Worm (Caenorhabditis elegans) whole organism, young adult: ENCODE measurements around the gene dnsn-1.
A peak's percentile ranks its signal among the peaks of the same experiment; 100 is the strongest.

Source experiments
- D2030.7 ChIP-seq: fragments of 200-800 bp; sonication (Bioruptor generic); IDR thresholded peaks from 2 replicates; pipeline ENCODE4 v1.3.6; 2022; ENCODE audit warnings: missing genetic modification reagents, missing genetic modification characterization, missing compliant biosample characterization
- F22D6.2 ChIP-seq: sonication (generic microtip); optimal IDR thresholded peaks from 2 replicates; lab custom pipeline; 2016; ENCODE audit warnings: mild to moderate bottlenecking, missing genetic modification characterization, missing compliant biosample characterization
- F23B12.7 ChIP-seq: sonication (generic microtip); optimal IDR thresholded peaks from 2 replicates; lab custom pipeline; 2017; ENCODE audit warnings: missing genetic modification characterization, mild to moderate bottlenecking, missing compliant biosample characterization, antibody characterized with exemption, moderate library complexity; ENCODE audit not compliant: insufficient read depth
- F39B2.1 ChIP-seq: fragments of 200-800 bp; sonication (Bioruptor generic); IDR thresholded peaks from 2 replicates; pipeline ENCODE4 v1.3.6; 2022; ENCODE audit warnings: missing genetic modification reagents, missing genetic modification characterization, missing compliant biosample characterization
- F52B5.7 ChIP-seq: sonication (generic microtip); optimal IDR thresholded peaks from 2 replicates; lab custom pipeline; 2016; ENCODE audit warnings: mild to moderate bottlenecking, missing genetic modification characterization, missing compliant biosample characterization
- F57A8.1 ChIP-seq: fragments of 200-800 bp; sonication (Bioruptor generic); optimal IDR thresholded peaks from 2 replicates; lab custom pipeline; 2018; ENCODE audit warnings: mild to moderate bottlenecking, missing genetic modification characterization, moderate library complexity, missing compliant biosample characterization
- T07F8.4 ChIP-seq: sonication (generic microtip); optimal IDR thresholded peaks from 2 replicates; lab custom pipeline; 2016; ENCODE audit warnings: mild to moderate bottlenecking, missing genetic modification characterization, moderate library complexity, missing compliant biosample characterization
- Y53F4B.3 ChIP-seq: fragments of 200-800 bp; sonication (Bioruptor generic); IDR thresholded peaks from 2 replicates; pipeline ENCODE4 v1.3.6; 2022; ENCODE audit warnings: missing genetic modification reagents, missing genetic modification characterization, missing compliant biosample characterization
- akir-1 ChIP-seq: fragments of 200-800 bp; sonication (Bioruptor generic); optimal IDR thresholded peaks from 2 replicates; lab custom pipeline; 2018; ENCODE audit warnings: mild to moderate bottlenecking, missing genetic modification characterization, moderate library complexity, missing compliant biosample characterization
- aptf-2 ChIP-seq: fragments of 200-800 bp; sonication (Bioruptor generic); conservative IDR thresholded peaks from 2 replicates; pipeline ENCODE4 v1.3.6; 2022; ENCODE audit warnings: missing genetic modification reagents, missing genetic modification characterization, missing compliant biosample characterization
- aptf-3 ChIP-seq: fragments of 200-800 bp; sonication (Bioruptor generic); IDR thresholded peaks from 2 replicates; pipeline ENCODE4 v1.3.6; 2022; ENCODE audit warnings: missing genetic modification characterization, missing compliant biosample characterization
- attf-5 ChIP-seq: fragments of 200-800 bp; sonication (Bioruptor generic); optimal IDR thresholded peaks from 2 replicates; lab custom pipeline; 2018; ENCODE audit warnings: mild to moderate bottlenecking, missing genetic modification characterization, missing compliant biosample characterization
- attf-6 ChIP-seq: fragments of 200-800 bp; sonication (Bioruptor generic); IDR thresholded peaks from 2 replicates; pipeline ENCODE4 v1.3.6; 2022; ENCODE audit warnings: missing genetic modification reagents, missing genetic modification characterization, missing compliant biosample characterization
- bed-1 ChIP-seq: fragments of 200-800 bp; sonication (Bioruptor generic); IDR thresholded peaks from 2 replicates; pipeline ENCODE4 v1.3.6; 2022; ENCODE audit warnings: missing genetic modification reagents, missing genetic modification characterization, missing compliant biosample characterization
- bed-2 ChIP-seq: fragments of 200-800 bp; sonication (Bioruptor generic); IDR thresholded peaks from 2 replicates; pipeline ENCODE4 v1.3.6; 2022; ENCODE audit warnings: missing genetic modification reagents, missing genetic modification characterization, missing compliant biosample characterization
- ceh-27 ChIP-seq: fragments of 200-800 bp; sonication (Bioruptor generic); optimal IDR thresholded peaks from 2 replicates; lab custom pipeline; 2018; ENCODE audit warnings: mild to moderate bottlenecking, missing genetic modification characterization, moderate library complexity, missing compliant biosample characterization
- ceh-79 ChIP-seq: sonication (generic microtip); optimal IDR thresholded peaks from 2 replicates; lab custom pipeline; 2017; ENCODE audit warnings: mild to moderate bottlenecking, missing genetic modification characterization, missing compliant biosample characterization
- die-1 ChIP-seq: sonication (generic microtip); optimal IDR thresholded peaks from 2 replicates; lab custom pipeline; 2016; ENCODE audit warnings: missing genotype, mild to moderate bottlenecking, missing genetic modification characterization, missing compliant biosample characterization
- dpff-1 ChIP-seq: sonication (generic microtip); optimal IDR thresholded peaks from 2 replicates; lab custom pipeline; 2017; ENCODE audit warnings: mild to moderate bottlenecking, missing genetic modification characterization, missing compliant biosample characterization
- dpl-1 ChIP-seq: fragments of 150-350 bp; optimal IDR thresholded peaks from 2 replicates; lab custom pipeline; 2014; ENCODE audit warnings: missing biosample characterization, missing genetic modification reagents, missing genetic modification characterization
- efl-1 ChIP-seq: fragments of 150-350 bp; optimal IDR thresholded peaks from 2 replicates; lab custom pipeline; 2014; ENCODE audit warnings: missing biosample characterization, missing genetic modification reagents, missing genetic modification characterization
- egl-18 ChIP-seq: fragments of 200-800 bp; sonication (Bioruptor generic); IDR thresholded peaks from 2 replicates; pipeline ENCODE4 v1.3.6; 2022; ENCODE audit warnings: missing genetic modification reagents, missing genetic modification characterization, missing compliant biosample characterization
- egl-44 ChIP-seq: fragments of 200-800 bp; sonication (Bioruptor generic); IDR thresholded peaks from 2 replicates; pipeline ENCODE4 v1.3.6; 2022; ENCODE audit warnings: missing genetic modification reagents, missing genetic modification characterization, missing compliant biosample characterization
- ets-4 ChIP-seq: fragments of 200-800 bp; sonication (Bioruptor generic); optimal IDR thresholded peaks from 2 replicates; lab custom pipeline; 2018; ENCODE audit warnings: mild to moderate bottlenecking, missing genetic modification characterization, missing compliant biosample characterization
- fkh-3 ChIP-seq: sonication (generic microtip); optimal IDR thresholded peaks from 2 replicates; lab custom pipeline; 2016; ENCODE audit warnings: mild to moderate bottlenecking, missing genetic modification characterization, missing compliant biosample characterization
- gei-17 ChIP-seq: fragments of 200-800 bp; sonication (Bioruptor generic); optimal IDR thresholded peaks from 2 replicates; lab custom pipeline; 2018; ENCODE audit warnings: mild to moderate bottlenecking, missing genetic modification characterization, missing compliant biosample characterization
- him-1 ChIP-seq: sonication (generic microtip); optimal IDR thresholded peaks from 2 replicates; lab custom pipeline; 2016; ENCODE audit warnings: missing genotype, missing genetic modification reagents, missing genetic modification characterization, missing compliant biosample characterization
- hlh-12 ChIP-seq: sonication (generic microtip); optimal IDR thresholded peaks from 2 replicates; lab custom pipeline; 2016; ENCODE audit warnings: missing genetic modification characterization, missing compliant biosample characterization
- hlh-26 ChIP-seq: fragments of 200-800 bp; sonication (Bioruptor generic); conservative IDR thresholded peaks from 2 replicates; pipeline ENCODE4 v1.3.6; 2022; ENCODE audit warnings: missing genetic modification reagents, missing genetic modification characterization, missing compliant biosample characterization
- hmg-1.2 ChIP-seq: fragments of 200-800 bp; sonication (Bioruptor generic); IDR thresholded peaks from 2 replicates; pipeline ENCODE4 v1.3.6; 2022; ENCODE audit warnings: missing genetic modification reagents, missing genetic modification characterization, missing compliant biosample characterization
- hrde-1 ChIP-seq: sonication (generic microtip); optimal IDR thresholded peaks from 2 replicates; lab custom pipeline; 2016; ENCODE audit warnings: missing genetic modification characterization, mild to moderate bottlenecking, missing compliant biosample characterization, moderate library complexity, missing genotype, missing genetic modification reagents, borderline replicate concordance
- hsf-1 ChIP-seq: fragments of 200-800 bp; sonication (Bioruptor generic); IDR thresholded peaks from 2 replicates; pipeline ENCODE4 v1.3.6; 2022; ENCODE audit warnings: missing genetic modification reagents, missing genetic modification characterization, missing compliant biosample characterization
- lin-26 ChIP-seq: fragments of 200-800 bp; sonication (Bioruptor generic); IDR thresholded peaks from 2 replicates; pipeline ENCODE4 v1.3.6; 2022; ENCODE audit warnings: missing genetic modification reagents, missing genetic modification characterization, missing compliant biosample characterization
- madf-3 ChIP-seq: fragments of 200-800 bp; sonication (Bioruptor generic); IDR thresholded peaks from 2 replicates; pipeline ENCODE4 v1.3.6; 2022; ENCODE audit warnings: missing genetic modification reagents, missing genetic modification characterization, missing compliant biosample characterization
- mxl-1 ChIP-seq: sonication (generic microtip); optimal IDR thresholded peaks from 2 replicates; lab custom pipeline; 2016; ENCODE audit warnings: missing genetic modification characterization, missing compliant biosample characterization
- nfya-1 ChIP-seq: sonication (generic microtip); optimal IDR thresholded peaks from 2 replicates; lab custom pipeline; 2017; ENCODE audit warnings: antibody characterized with exemption, missing compliant biosample characterization, missing genetic modification characterization, borderline replicate concordance; ENCODE audit not compliant: insufficient read depth
- nfya-2 ChIP-seq: fragments of 200-800 bp; sonication (Bioruptor generic); IDR thresholded peaks from 2 replicates; pipeline ENCODE4 v1.3.6; 2022; ENCODE audit warnings: missing genetic modification reagents, missing genetic modification characterization, missing compliant biosample characterization
- pbrm-1 ChIP-seq: fragments of 200-800 bp; sonication (Bioruptor generic); IDR thresholded peaks from 2 replicates; pipeline ENCODE4 v1.3.6; 2022; ENCODE audit warnings: missing genetic modification reagents, missing genetic modification characterization, missing compliant biosample characterization
- pha-4 ChIP-seq: fragments of 150-350 bp; sonication (generic microtip); optimal IDR thresholded peaks from 2 replicates; lab custom pipeline; 2014; ENCODE audit warnings: missing biosample characterization, missing genetic modification reagents, missing genetic modification characterization
- rcor-1 ChIP-seq: fragments of 200-800 bp; sonication (Bioruptor generic); IDR thresholded peaks from 2 replicates; pipeline ENCODE4 v1.3.6; 2022; ENCODE audit warnings: missing genetic modification reagents, missing genetic modification characterization, missing compliant biosample characterization
- rec-8 ChIP-seq, 2 experiments: sonication (generic microtip); optimal IDR thresholded peaks; 2 replicates each; lab custom pipeline; 2016; ENCODE audit warnings: mild to moderate bottlenecking in 2 of 2, missing genetic modification characterization in 2 of 2, missing genetic modification reagents in 2 of 2, missing genotype in 2 of 2, missing biosample characterization in 1 of 2, missing compliant biosample characterization in 1 of 2, moderate library complexity in 1 of 2
- sea-2 ChIP-seq: fragments of 200-800 bp; sonication (Bioruptor generic); IDR thresholded peaks from 2 replicates; pipeline ENCODE4 v1.3.6; 2022; ENCODE audit warnings: missing genetic modification characterization, missing compliant biosample characterization
- snpc-1.3 ChIP-seq: sonication (generic microtip); optimal IDR thresholded peaks from 2 replicates; lab custom pipeline; 2017; ENCODE audit warnings: missing genetic modification characterization, mild to moderate bottlenecking, missing compliant biosample characterization, antibody characterized with exemption, moderate library complexity, missing genotype, missing genetic modification reagents; ENCODE audit not compliant: insufficient read depth
- somi-1 ChIP-seq: fragments of 200-800 bp; sonication (Bioruptor generic); optimal IDR thresholded peaks from 2 replicates; lab custom pipeline; 2018; ENCODE audit warnings: mild to moderate bottlenecking, missing genetic modification characterization, missing compliant biosample characterization
- sptf-2 ChIP-seq: fragments of 200-800 bp; sonication (Bioruptor generic); optimal IDR thresholded peaks from 2 replicates; lab custom pipeline; 2018; ENCODE audit warnings: mild to moderate bottlenecking, missing genetic modification characterization, missing compliant biosample characterization
- tlf-1 ChIP-seq: fragments of 200-800 bp; sonication (Bioruptor generic); optimal IDR thresholded peaks from 2 replicates; lab custom pipeline; 2018; ENCODE audit warnings: mild to moderate bottlenecking, missing genetic modification characterization, missing compliant biosample characterization
- zfh-2 ChIP-seq: fragments of 200-800 bp; sonication (Bioruptor generic); conservative IDR thresholded peaks from 2 replicates; pipeline ENCODE4 v1.3.6; 2022; ENCODE audit warnings: missing genetic modification reagents, missing genetic modification characterization, missing compliant biosample characterization
- zim-3 ChIP-seq: sonication (generic microtip); optimal IDR thresholded peaks from 2 replicates; lab custom pipeline; 2017; ENCODE audit warnings: mild to moderate bottlenecking, missing genetic modification characterization, moderate library complexity, missing compliant biosample characterization
- ztf-26 ChIP-seq: sonication (generic microtip); optimal IDR thresholded peaks from 2 replicates; lab custom pipeline; 2017; ENCODE audit warnings: missing genetic modification characterization, missing compliant biosample characterization
- ztf-3 ChIP-seq: fragments of 200-800 bp; sonication (Bioruptor generic); optimal IDR thresholded peaks from 2 replicates; lab custom pipeline; 2018; ENCODE audit warnings: mild to moderate bottlenecking, missing genetic modification characterization, missing compliant biosample characterization

dnsn-1 gene

ce11 chrII:385957-386356 lies 24.8 kb downstream of the dnsn-1 start, which contains the start of gene C03H5.3 (continued):
- TF ChIP-seq T07F8.4 (tag; lab: Kevin White, UChicago) (no peak), ztf-26 (tag; lab: Kevin White, UChicago) (no peak), bed-1 (no peak), hlh-12 (no peak), efl-1 (peak; percentile 67), mxl-1 (no peak), ztf-3 (no peak), hmg-1.2 (GFP tag; lab: Robert Waterston, UW) (no peak), hlh-26 (GFP tag; lab: Robert Waterston, UW) (no peak), aptf-2 (no peak), snpc-1.3 (tag; lab: Kevin White, UChicago) (peak; percentile 12), attf-5 (no peak), him-1 (tag; lab: Kevin White, UChicago) (no peak), madf-3 (GFP tag; lab: Robert Waterston, UW) (no peak), dpff-1 (tag; lab: Kevin White, UChicago) (no peak), die-1 (tag; lab: Kevin White, UChicago) (no peak), pha-4 (no peak), pbrm-1 (GFP tag; lab: Robert Waterston, UW) (peak; percentile 38; the same call in 1 of the 2 replicates), sea-2 (GFP tag; lab: Robert Waterston, UW) (no peak), akir-1 (GFP tag; lab: Kevin White, UChicago) (no peak), ets-4 (GFP tag; lab: Kevin White, UChicago) (no peak), sptf-2 (GFP tag; lab: Kevin White, UChicago) (no peak), zim-3 (no peak), hsf-1 (GFP tag; lab: Robert Waterston, UW) (no peak), F39B2.1 (no peak), tlf-1 (GFP tag; lab: Kevin White, UChicago) (no peak), nfya-2 (GFP tag; lab: Robert Waterston, UW) (no peak), egl-18 (GFP tag; lab: Robert Waterston, UW) (no peak), somi-1 (GFP tag; lab: Kevin White, UChicago) (no peak), fkh-3 (tag; lab: Kevin White, UChicago) (no peak), F57A8.1 (GFP tag; lab: Kevin White, UChicago) (no peak), F52B5.7 (no peak), rcor-1 (GFP tag; lab: Robert Waterston, UW) (no peak), rec-8 (tag; optimal IDR thresholded peaks at IDR 0.05; lab: Kevin White, UChicago) (no peak), F23B12.7 (tag; lab: Kevin White, UChicago) (peak; percentile 28), D2030.7 (GFP tag; lab: Robert Waterston, UW) (0 out of 2 replicates have a peak, but pooled peaks have one; percentile 20), dpl-1 (GFP tag; lab: Kevin White, UChicago) (peak; percentile 64), attf-6 (GFP tag; lab: Robert Waterston, UW) (no peak), bed-2 (GFP tag; lab: Robert Waterston, UW) (no peak), nfya-1 (tag; lab: Kevin White, UChicago) (no peak), lin-26 (GFP tag; lab: Robert Waterston, UW) (no peak), ceh-79 (tag; lab: Kevin White, UChicago) (no peak), ceh-27 (GFP tag; lab: Kevin White, UChicago) (no peak), hrde-1 (tag; lab: Kevin White, UChicago) (no peak), aptf-3 (GFP tag; lab: Robert Waterston, UW) (no peak), zfh-2 (GFP tag; lab: Robert Waterston, UW) (no peak), gei-17 (no peak), egl-44 (GFP tag; lab: Robert Waterston, UW) (no peak), Y53F4B.3 (GFP tag; lab: Robert Waterston, UW) (no peak), F22D6.2 (tag; lab: Kevin White, UChicago) (no peak)
